Fruit fly (Drosophila melanogaster) whole organism, embryonic: ENCODE data around the gene Cdc42.

Experiments
- Blimp-1 ChIP-seq: fragments of 200-800 bp; sonication (Bioruptor generic); optimal IDR thresholded peaks from 3 replicates; lab custom pipeline; 2018; ENCODE audit warnings: missing biosample characterization, missing genetic modification characterization, mild to moderate bottlenecking, moderate library complexity, missing genetic modification reagents
- CG11695 ChIP-seq: fragments of 200-800 bp; sonication (Bioruptor generic); IDR thresholded peaks from 3 replicates; pipeline ENCODE4 v1.3.6; 2022; ENCODE audit warnings: missing biosample characterization, missing genetic modification characterization
- CG12236 ChIP-seq: fragments of 200-800 bp; sonication (Bioruptor generic); optimal IDR thresholded peaks from 2 replicates; lab custom pipeline; 2016; ENCODE audit warnings: missing biosample characterization, missing genetic modification characterization
- CG12391 ChIP-seq: fragments of 200-800 bp; sonication (Bioruptor generic); optimal IDR thresholded peaks from 3 replicates; lab custom pipeline; 2018; ENCODE audit warnings: missing biosample characterization, mild to moderate bottlenecking, missing genetic modification characterization, moderate library complexity
- CG12744 ChIP-seq: fragments of 200-800 bp; sonication (Bioruptor generic); optimal IDR thresholded peaks from 2 replicates; lab custom pipeline; 2016; ENCODE audit warnings: missing biosample characterization, missing genetic modification characterization
- CG12769 ChIP-seq: fragments of 200-800 bp; sonication (Bioruptor generic); optimal IDR thresholded peaks from 2 replicates; lab custom pipeline; 2019; ENCODE audit warnings: missing biosample characterization, mild to moderate bottlenecking, missing genetic modification characterization, moderate library complexity
- CG13287 ChIP-seq: fragments of 200-800 bp; sonication (Bioruptor generic); IDR thresholded peaks from 2 replicates; pipeline ENCODE4 v1.3.6; 2022; ENCODE audit warnings: missing biosample characterization, missing genetic modification characterization; ENCODE audit not compliant: partially characterized antibody
- CG13894 ChIP-seq: fragments of 200-800 bp; sonication (Bioruptor generic); optimal IDR thresholded peaks from 3 replicates; lab custom pipeline; 2018; ENCODE audit warnings: missing biosample characterization, mild to moderate bottlenecking, missing genetic modification characterization, moderate library complexity
- CG14860 ChIP-seq: fragments of 200-800 bp; sonication (Bioruptor generic); IDR thresholded peaks from 3 replicates; pipeline ENCODE4 v1.3.6; 2022; ENCODE audit warnings: missing biosample characterization, missing genetic modification characterization; ENCODE audit not compliant: partially characterized antibody
- CG17612 ChIP-seq: fragments of 200-800 bp; sonication (Bioruptor generic); IDR thresholded peaks from 2 replicates; pipeline ENCODE4 v1.3.6; 2022; ENCODE audit warnings: missing biosample characterization, missing genetic modification characterization
- CG17802 ChIP-seq: fragments of 200-800 bp; sonication (Bioruptor generic); optimal IDR thresholded peaks from 2 replicates; lab custom pipeline; 2018; ENCODE audit warnings: missing biosample characterization, mild to moderate bottlenecking, missing genetic modification characterization, moderate library complexity
- CG2712 ChIP-seq: fragments of 200-800 bp; optimal IDR thresholded peaks from 3 replicates; lab custom pipeline; 2019; ENCODE audit warnings: missing biosample characterization, mild to moderate bottlenecking, missing genetic modification characterization, moderate library complexity
- CG3407 ChIP-seq: fragments of 200-800 bp; sonication (Bioruptor generic); optimal IDR thresholded peaks from 2 replicates; lab custom pipeline; 2018; ENCODE audit warnings: missing biosample characterization, mild to moderate bottlenecking, missing genetic modification characterization
- CG43689 ChIP-seq: fragments of 200-800 bp; sonication (Bioruptor generic); IDR thresholded peaks from 2 replicates; pipeline ENCODE4 v1.3.6; 2022; ENCODE audit warnings: missing biosample characterization, missing genetic modification characterization
- CG6272 ChIP-seq: fragments of 200-800 bp; sonication (Bioruptor generic); IDR thresholded peaks from 2 replicates; pipeline ENCODE4 v1.3.6; 2022; ENCODE audit warnings: missing biosample characterization, missing genetic modification characterization
- CG6654 ChIP-seq: fragments of 200-800 bp; sonication (Bioruptor generic); optimal IDR thresholded peaks from 2 replicates; lab custom pipeline; 2017; ENCODE audit warnings: missing biosample characterization, mild to moderate bottlenecking, missing genetic modification characterization
- CG7271 ChIP-seq: fragments of 200-800 bp; sonication (Bioruptor generic); optimal IDR thresholded peaks from 2 replicates; lab custom pipeline; 2018; ENCODE audit warnings: missing biosample characterization, mild to moderate bottlenecking, missing genetic modification characterization, moderate library complexity
- CG7987 ChIP-seq: fragments of 200-800 bp; sonication (Bioruptor generic); optimal IDR thresholded peaks from 2 replicates; lab custom pipeline; 2018; ENCODE audit warnings: missing biosample characterization, mild to moderate bottlenecking, missing genetic modification characterization, moderate library complexity
- CG8290 ChIP-seq, 3 experiments: fragments of 200-800 bp; sonication (Bioruptor generic); optimal IDR thresholded peaks; 2 replicates each; lab custom pipeline; 2016 to 2019; ENCODE audit warnings: missing biosample characterization in 3 of 3, missing genetic modification characterization in 3 of 3, mild to moderate bottlenecking in 2 of 3, moderate library complexity in 1 of 3
- CG8924 ChIP-seq: fragments of 200-800 bp; optimal IDR thresholded peaks from 3 replicates; lab custom pipeline; 2019; ENCODE audit warnings: missing biosample characterization, mild to moderate bottlenecking, missing genetic modification characterization, moderate library complexity
- CG9215 ChIP-seq: fragments of 200-800 bp; sonication (Bioruptor generic); IDR thresholded peaks from 2 replicates; pipeline ENCODE4 v1.3.6; 2022; ENCODE audit warnings: missing biosample characterization, missing genetic modification characterization
- CoRest ChIP-seq: fragments of 200-800 bp; sonication (Bioruptor generic); optimal IDR thresholded peaks from 3 replicates; lab custom pipeline; 2018; ENCODE audit warnings: missing biosample characterization, mild to moderate bottlenecking, missing genetic modification characterization, moderate library complexity
- CrebB ChIP-seq: fragments of 200-800 bp; sonication (Bioruptor generic); optimal IDR thresholded peaks from 3 replicates; lab custom pipeline; 2018; ENCODE audit warnings: missing biosample characterization, mild to moderate bottlenecking, missing genetic modification characterization
- Dbx ChIP-seq: fragments of 200-800 bp; sonication (Bioruptor generic); IDR thresholded peaks from 3 replicates; pipeline ENCODE4 v1.3.6; 2022; ENCODE audit warnings: missing biosample characterization, missing genetic modification characterization
- Dip2 ChIP-seq: fragments of 200-800 bp; sonication (Bioruptor generic); IDR thresholded peaks from 2 replicates; pipeline ENCODE4 v1.3.6; 2022; ENCODE audit warnings: missing biosample characterization, missing genetic modification characterization
- Doc3 ChIP-seq: fragments of 200-800 bp; sonication (Bioruptor generic); IDR thresholded peaks from 3 replicates; pipeline ENCODE4 v1.3.6; 2022; ENCODE audit warnings: missing biosample characterization, missing genetic modification characterization; ENCODE audit not compliant: partially characterized antibody
- E2f1 ChIP-seq: fragments of 200-800 bp; sonication (Bioruptor generic); IDR thresholded peaks from 2 replicates; pipeline ENCODE4 v1.3.6; 2022; ENCODE audit warnings: missing biosample characterization, missing genetic modification characterization
- Fer1 ChIP-seq: fragments of 200-800 bp; sonication (Bioruptor generic); optimal IDR thresholded peaks from 2 replicates; lab custom pipeline; 2017; ENCODE audit warnings: missing biosample characterization, mild to moderate bottlenecking, missing genetic modification characterization
- Lhr ChIP-seq: fragments of 200-800 bp; sonication (Bioruptor generic); optimal IDR thresholded peaks from 3 replicates; lab custom pipeline; 2017; ENCODE audit warnings: mild to moderate bottlenecking, missing biosample characterization, missing genetic modification reagents, missing genetic modification characterization
- Neu2 ChIP-seq: fragments of 200-800 bp; sonication (Bioruptor generic); optimal IDR thresholded peaks from 3 replicates; lab custom pipeline; 2016; ENCODE audit warnings: missing biosample characterization, missing genetic modification characterization, borderline replicate concordance
- NfI ChIP-seq: fragments of 200-800 bp; sonication (Bioruptor generic); optimal IDR thresholded peaks from 3 replicates; lab custom pipeline; 2018; ENCODE audit warnings: missing biosample characterization, mild to moderate bottlenecking, missing genetic modification characterization, moderate library complexity
- Pdp1 ChIP-seq, 2 experiments: fragments of 200-800 bp; sonication (Bioruptor generic); optimal IDR thresholded peaks; 3 replicates each; lab custom pipeline; 2016; ENCODE audit warnings: missing biosample characterization in 2 of 2, missing genetic modification characterization in 2 of 2, mild to moderate bottlenecking in 1 of 2, moderate library complexity in 1 of 2
- bigmax ChIP-seq: fragments of 200-800 bp; sonication (Bioruptor generic); optimal IDR thresholded peaks from 2 replicates; lab custom pipeline; 2018; ENCODE audit warnings: missing biosample characterization, mild to moderate bottlenecking, missing genetic modification characterization
- cwo ChIP-seq: fragments of 200-800 bp; sonication (Bioruptor generic); optimal IDR thresholded peaks from 3 replicates; lab custom pipeline; 2017; ENCODE audit warnings: missing biosample characterization, missing genetic modification characterization, mild to moderate bottlenecking, moderate library complexity, missing genetic modification reagents
- fru ChIP-seq: fragments of >200 bp; optimal IDR thresholded peaks from 2 replicates; lab custom pipeline; 2017
- gem ChIP-seq: fragments of 200-800 bp; sonication (Bioruptor generic); optimal IDR thresholded peaks from 2 replicates; lab custom pipeline; 2019; ENCODE audit warnings: missing biosample characterization, mild to moderate bottlenecking, missing genetic modification characterization, moderate library complexity
- hb ChIP-seq: fragments of 200-800 bp; sonication (Bioruptor generic); IDR thresholded peaks from 3 replicates; pipeline ENCODE4 v1.3.6; 2022; ENCODE audit warnings: missing biosample characterization, missing genetic modification characterization; ENCODE audit not compliant: partially characterized antibody
- inv ChIP-seq: fragments of 200-800 bp; sonication (Bioruptor generic); IDR thresholded peaks from 2 replicates; pipeline ENCODE4 v1.3.6; 2022; ENCODE audit warnings: missing biosample characterization, missing genetic modification characterization; ENCODE audit not compliant: partially characterized antibody
- klu ChIP-seq: fragments of 200-800 bp; sonication (Bioruptor generic); IDR thresholded peaks from 2 replicates; pipeline ENCODE4 v1.3.6; 2022; ENCODE audit warnings: missing biosample characterization, missing genetic modification characterization
- mirr ChIP-seq: fragments of 200-800 bp; sonication (Bioruptor generic); optimal IDR thresholded peaks from 3 replicates; lab custom pipeline; 2018; ENCODE audit warnings: missing biosample characterization, mild to moderate bottlenecking, missing genetic modification characterization
- mld ChIP-seq: fragments of 200-800 bp; sonication (Bioruptor generic); IDR thresholded peaks from 3 replicates; pipeline ENCODE4 v1.3.6; 2022; ENCODE audit warnings: missing biosample characterization, missing genetic modification characterization; ENCODE audit not compliant: partially characterized antibody
- onecut ChIP-seq: fragments of 200-800 bp; sonication (Bioruptor generic); IDR thresholded peaks from 2 replicates; pipeline ENCODE4 v1.3.6; 2022; ENCODE audit warnings: missing biosample characterization, missing genetic modification characterization
- peb ChIP-seq: fragments of 200-800 bp; sonication (Bioruptor generic); IDR thresholded peaks from 2 replicates; pipeline ENCODE4 v1.3.6; 2022; ENCODE audit warnings: missing biosample characterization, missing genetic modification characterization
- phol ChIP-seq: fragments of 200-800 bp; sonication (Bioruptor generic); optimal IDR thresholded peaks from 3 replicates; lab custom pipeline; 2018; ENCODE audit warnings: missing biosample characterization, mild to moderate bottlenecking, missing genetic modification characterization, moderate library complexity
- salm ChIP-seq: fragments of 200-800 bp; sonication (Bioruptor generic); optimal IDR thresholded peaks from 2 replicates; lab custom pipeline; 2018; ENCODE audit warnings: missing biosample characterization, mild to moderate bottlenecking, missing genetic modification characterization
- sna ChIP-seq: fragments of 200-800 bp; sonication (Bioruptor generic); IDR thresholded peaks from 2 replicates; pipeline ENCODE4 v1.3.6; 2022; ENCODE audit warnings: missing biosample characterization, missing genetic modification characterization; ENCODE audit not compliant: partially characterized antibody
- trem ChIP-seq: fragments of 200-800 bp; optimal IDR thresholded peaks from 3 replicates; lab custom pipeline; 2019; ENCODE audit warnings: missing biosample characterization, mild to moderate bottlenecking, missing genetic modification characterization, moderate library complexity
- ttk ChIP-seq: fragments of 200-800 bp; sonication (Bioruptor generic); IDR thresholded peaks from 2 replicates; pipeline ENCODE4 v2.1.2; 2022; ENCODE audit warnings: missing biosample characterization, missing genetic modification characterization

The Cdc42 gene

dm6 chrX:19744003-19744488 lies 47.2 kb downstream of the Cdc42 start, which contains the start of the genes CG18809, COX6B, CG33932 and Rpp20 (continued):
- TF ChIP-seq hb (GFP tag; lab: Robert Waterston, UW) (peak; percentile 92), Lhr (peak; percentile 74), CG13287 (GFP tag; lab: Robert Waterston, UW) (peak; percentile 95), CG8290 (GFP tag; optimal IDR thresholded peaks at IDR 0.05; lab: Kevin White, UChicago) (peak; percentile 66), CG8290 (tag; optimal IDR thresholded peaks at IDR 0.05; lab: Kevin White, UChicago) (peak in 1 of 2 experiments; percentile 95), trem (tag; lab: Kevin White, UChicago) (peak; percentile 73), ttk (peak; percentile 11; the same call in 1 of the 2 replicates), CG7987 (GFP tag; lab: Kevin White, UChicago) (peak; percentile 11), CG9215 (GFP tag; lab: Robert Waterston, UW) (0 out of 2 replicates have a peak, but pooled peaks have one; percentile 26), CG12391 (peak; percentile 60), CG43689 (GFP tag; lab: Robert Waterston, UW) (no peak), CG3407 (GFP tag; lab: Kevin White, UChicago) (no peak), klu (GFP tag; lab: Robert Waterston, UW) (no peak), Blimp-1 (no peak), CG8924 (peak; percentile 52), CrebB (peak; percentile 55), CG17802 (peak; percentile 7), inv (peak; percentile 94), E2f1 (GFP tag; lab: Robert Waterston, UW) (no peak), salm (tag; lab: Kevin White, UChicago) (no peak), CG2712 (tag; lab: Kevin White, UChicago) (peak; percentile 61), Dbx (GFP tag; lab: Robert Waterston, UW) (peak; percentile 90), mld (peak; percentile 90), gem (tag; lab: Kevin White, UChicago) (no peak), phol (tag; lab: Kevin White, UChicago) (peak; percentile 71), CG13894 (tag; lab: Kevin White, UChicago) (peak; percentile 81), sna (GFP tag; lab: Robert Waterston, UW) (peak; percentile 83), Neu2 (GFP tag; lab: Kevin White, UChicago) (peak; percentile 10), CoRest (peak; percentile 34), NfI (GFP tag; lab: Kevin White, UChicago) (peak; percentile 68), CG17612 (peak; percentile 20; the same call in 1 of the 2 replicates), Doc3 (GFP tag; lab: Robert Waterston, UW) (peak; percentile 74), CG6654 (GFP tag; lab: Kevin White, UChicago) (no peak), CG6272 (GFP tag; lab: Robert Waterston, UW) (peak; percentile 65), peb (GFP tag; lab: Robert Waterston, UW) (no peak), cwo (GFP tag; lab: Kevin White, UChicago) (no peak), CG12769 (tag; lab: Kevin White, UChicago) (no peak), Fer1 (peak; percentile 75), mirr (GFP tag; lab: Kevin White, UChicago) (peak; percentile 74), CG12236 (GFP tag; lab: Kevin White, UChicago) (peak; percentile 2), CG11695 (GFP tag; lab: Robert Waterston, UW) (no peak), Dip2 (no peak), bigmax (GFP tag; lab: Kevin White, UChicago) (peak; percentile 49), CG14860 (peak; percentile 86), CG12744 (GFP tag; lab: Kevin White, UChicago) (peak; percentile 62), CG7271 (tag; lab: Kevin White, UChicago) (peak; percentile 2), Pdp1 (GFP tag; optimal IDR thresholded peaks at IDR 0.05; lab: Kevin White, UChicago) (peak; percentile 38 to 96), fru (lab: Kevin White, UChicago) (no peak), onecut (GFP tag; lab: Robert Waterston, UW) (peak; percentile 53)
